Worm (Caenorhabditis elegans): ENCODE measurements around the gene T21E8.4.

Gene T21E8.4

ce11 chrX:10870137-10870536, 10.5 kb upstream of the T21E8.4 start, which contains the start of gene pgp-7:
Gene pgp-7, minus strand, starts transcription at chrX:10870237.
- TF ChIP-seq unc-39 (tag; optimal IDR thresholded peaks at IDR 0.05) (no peak), nhr-67 (tag; optimal IDR thresholded peaks at IDR 0.05) (no peak), ama-1 (optimal IDR thresholded peaks at IDR 0.05) (no peak), ceh-82 (tag; optimal IDR thresholded peaks at IDR 0.05) (no peak), snpc-4 (tag; optimal IDR thresholded peaks at IDR 0.05) (no peak), ztf-4 (tag; optimal IDR thresholded peaks at IDR 0.05) (no peak), pqm-1 (tag; optimal IDR thresholded peaks at IDR 0.05) (no peak), hmg-11 (tag; optimal IDR thresholded peaks at IDR 0.05) (no peak), fkh-2 (tag; optimal IDR thresholded peaks at IDR 0.05) (no peak), skn-1 (tag; optimal IDR thresholded peaks at IDR 0.05) (no peak), egl-5 (tag; optimal IDR thresholded peaks at IDR 0.05) (no peak), nhr-43 (tag; optimal IDR thresholded peaks at IDR 0.05; ENCODE audit: poor library complexity, severe bottlenecking) (no peak), sea-2 (GFP tag; optimal IDR thresholded peaks at IDR 0.05) (no peak), nhr-25 (tag; optimal IDR thresholded peaks at IDR 0.05) (no peak), nhr-11 (tag; optimal IDR thresholded peaks at IDR 0.05) (no peak), nhr-76 (tag; optimal IDR thresholded peaks at IDR 0.05) (no peak), egl-27 (tag; optimal IDR thresholded peaks at IDR 0.05) (no peak), ztf-11 (tag; optimal IDR thresholded peaks at IDR 0.05) (no peak), lsy-12 (tag; optimal IDR thresholded peaks at IDR 0.05) (no peak), nhr-237 (tag; optimal IDR thresholded peaks at IDR 0.05) (no peak)

- TF ChIP-seq eor-1 (tag; optimal IDR thresholded peaks at IDR 0.05) (no peak), mdl-1 (tag; optimal IDR thresholded peaks at IDR 0.05) (no peak), elt-2 (tag; optimal IDR thresholded peaks at IDR 0.05) (peak; percentile 67), snpc-4 (tag; optimal IDR thresholded peaks at IDR 0.05) (no peak)
Measured at ce11 chrX:10877138-10877743, 3.4 kb upstream of the T21E8.4 start, which contains the start of gene pgp-6. Gene pgp-6, minus strand, starts transcription at chrX:10877425.

DNA sequence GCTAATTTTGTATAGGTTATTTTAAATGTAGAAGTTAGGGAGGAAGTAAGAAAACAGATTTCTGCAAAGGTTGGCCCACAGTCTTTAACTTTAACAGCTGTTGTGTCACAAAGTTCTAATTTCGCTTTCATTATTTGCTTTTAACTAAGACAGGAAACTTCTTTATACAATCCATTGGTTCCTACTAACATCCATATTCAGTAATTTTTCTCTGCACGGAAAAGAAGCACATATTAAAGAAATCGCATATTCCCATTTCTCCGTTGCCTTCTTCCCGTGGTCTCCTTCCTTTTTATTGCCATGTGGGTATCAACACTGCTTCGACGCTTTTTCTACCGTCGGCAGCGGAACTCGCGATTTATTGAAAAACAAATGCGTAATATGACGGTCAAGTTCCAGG, 1.4 kb downstream of the T21E8.4 start, which contains the start of gene T21E8.6:
TSS of gene T21E8.6 (plus strand) at position 301 of the 400 bp plus-strand sequence.
- TF ChIP-seq daf-12 (tag; optimal IDR thresholded peaks at IDR 0.05) = no peak
- no peak for TF ChIP-seq ceh-82 (tag; optimal IDR thresholded peaks at IDR 0.05)
- TF ChIP-seq egl-27 (tag; optimal IDR thresholded peaks at IDR 0.05) = no peak
- TF ChIP-seq sea-2 (GFP tag; optimal IDR thresholded peaks at IDR 0.05) = no peak
- no peak for TF ChIP-seq lsy-12 (tag; optimal IDR thresholded peaks at IDR 0.05)
- TF ChIP-seq elt-2 (tag; optimal IDR thresholded peaks at IDR 0.05) = no peak
- no peak for TF ChIP-seq nhr-12 (tag; optimal IDR thresholded peaks at IDR 0.05)
- TF ChIP-seq aly-2 (tag; optimal IDR thresholded peaks at IDR 0.05) = no peak
- no peak for TF ChIP-seq nhr-25 (tag; optimal IDR thresholded peaks at IDR 0.05)
- TF ChIP-seq eor-1 (tag; optimal IDR thresholded peaks at IDR 0.05) = no peak
- TF ChIP-seq fos-1 (tag; optimal IDR thresholded peaks at IDR 0.05) = no peak
- no peak for TF ChIP-seq nhr-28 (tag; optimal IDR thresholded peaks at IDR 0.05)
- TF ChIP-seq ama-1 (optimal IDR thresholded peaks at IDR 0.05) = no peak
- no peak for TF ChIP-seq pha-4 (tag; optimal IDR thresholded peaks at IDR 0.05)
- TF ChIP-seq nhr-23 (tag; optimal IDR thresholded peaks at IDR 0.05) = no peak
- TF ChIP-seq snpc-4 (tag; optimal IDR thresholded peaks at IDR 0.05) = no peak
- TF ChIP-seq lin-39 (tag; optimal IDR thresholded peaks at IDR 0.05) = no peak
- TF ChIP-seq egl-5 (tag; optimal IDR thresholded peaks at IDR 0.05) = no peak
- no peak for TF ChIP-seq zag-1 (tag; optimal IDR thresholded peaks at IDR 0.05)
- no peak for TF ChIP-seq unc-39 (tag; optimal IDR thresholded peaks at IDR 0.05)

DNA sequence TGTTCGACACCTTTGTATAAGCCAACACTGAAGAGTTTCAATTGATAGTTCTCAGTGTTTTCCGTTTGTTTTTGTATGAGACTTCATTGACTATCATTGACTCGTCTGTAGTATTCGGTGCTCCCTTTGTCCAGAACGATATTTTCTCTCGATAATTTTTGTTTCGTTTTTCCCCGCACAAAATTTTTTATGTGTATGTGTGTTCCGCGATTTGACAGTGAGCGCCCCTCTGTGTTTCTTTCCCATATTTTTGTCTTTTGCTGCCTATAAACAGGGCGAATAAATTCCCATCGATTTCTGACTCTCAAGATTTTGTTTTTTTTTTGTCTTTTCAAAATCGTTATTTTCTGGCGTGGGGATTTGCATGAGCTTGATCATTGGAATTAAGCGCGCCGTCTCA, 2.6 kb downstream of the T21E8.4 start, which contains the start of gene T21E8.7:
TSS of gene T21E8.7 (plus strand) at position 301 of the 400 bp plus-strand sequence.
- TF ChIP-seq nhr-28 (tag; optimal IDR thresholded peaks at IDR 0.05) = no peak
- no peak for TF ChIP-seq lin-15B (tag; optimal IDR thresholded peaks at IDR 0.05)
- no peak for TF ChIP-seq nhr-25 (tag; optimal IDR thresholded peaks at IDR 0.05)
- no peak for TF ChIP-seq zag-1 (tag; optimal IDR thresholded peaks at IDR 0.05)
- TF ChIP-seq nfya-1 (tag; optimal IDR thresholded peaks at IDR 0.05; ENCODE audit: insufficient read depth) = no peak
- no peak for TF ChIP-seq skn-1 (tag; optimal IDR thresholded peaks at IDR 0.05)
- no peak for TF ChIP-seq unc-39 (tag; optimal IDR thresholded peaks at IDR 0.05)
- TF ChIP-seq daf-12 (tag; optimal IDR thresholded peaks at IDR 0.05) = no peak
- TF ChIP-seq nhr-23 (tag; optimal IDR thresholded peaks at IDR 0.05) = no peak
- no peak for TF ChIP-seq snpc-4 (tag; optimal IDR thresholded peaks at IDR 0.05)
- TF ChIP-seq ZK546.5 (tag; optimal IDR thresholded peaks at IDR 0.05) = no peak
- no peak for TF ChIP-seq unc-62 (GFP tag; optimal IDR thresholded peaks at IDR 0.05)
- TF ChIP-seq nhr-43 (tag; optimal IDR thresholded peaks at IDR 0.05; ENCODE audit: poor library complexity, severe bottlenecking) = no peak
- no peak for TF ChIP-seq hmg-11 (tag; optimal IDR thresholded peaks at IDR 0.05)
- TF ChIP-seq aly-2 (tag; optimal IDR thresholded peaks at IDR 0.05) = no peak
- TF ChIP-seq tbx-2 (tag; optimal IDR thresholded peaks at IDR 0.05) = no peak
- no peak for TF ChIP-seq elt-1 (tag; optimal IDR thresholded peaks at IDR 0.05)
- TF ChIP-seq jun-1 (tag; optimal IDR thresholded peaks at IDR 0.05) = no peak
- no peak for TF ChIP-seq nhr-67 (tag; optimal IDR thresholded peaks at IDR 0.05)
- TF ChIP-seq eor-1 (tag; optimal IDR thresholded peaks at IDR 0.05) = no peak
